Fruit fly (Drosophila melanogaster) whole organism, embryonic: Measurements from ENCODE around the gene CG42535.
A peak's percentile ranks its signal among the peaks of the same experiment; 100 is the strongest.

Experiments
- Asciz ChIP-seq: fragments of 200-800 bp; sonication (Bioruptor generic); optimal IDR thresholded peaks from 2 replicates; lab custom pipeline; 2017; ENCODE audit warnings: missing biosample characterization, mild to moderate bottlenecking, missing genetic modification characterization, missing genetic modification reagents
- Atf6 ChIP-seq: fragments of 200-800 bp; sonication (Bioruptor generic); IDR thresholded peaks from 2 replicates; pipeline ENCODE4 v1.3.6; 2022; ENCODE audit warnings: missing biosample characterization, missing genetic modification characterization
- CG15479 ChIP-seq: fragments of 200-800 bp; sonication (Bioruptor generic); optimal IDR thresholded peaks from 3 replicates; lab custom pipeline; 2019; ENCODE audit warnings: missing biosample characterization, mild to moderate bottlenecking, missing genetic modification characterization, moderate library complexity
- CG1647 ChIP-seq: fragments of 200-800 bp; sonication (Bioruptor generic); optimal IDR thresholded peaks from 3 replicates; lab custom pipeline; 2016; ENCODE audit warnings: missing biosample characterization, missing genetic modification characterization
- CG16813 ChIP-seq: fragments of 200-800 bp; sonication (Bioruptor generic); IDR thresholded peaks from 3 replicates; pipeline ENCODE4 v1.3.6; 2022; ENCODE audit warnings: missing biosample characterization, missing genetic modification characterization; ENCODE audit not compliant: partially characterized antibody
- CG17328 ChIP-seq: fragments of 200-800 bp; sonication (Bioruptor generic); IDR thresholded peaks from 2 replicates; pipeline ENCODE4 v1.3.6; 2022; ENCODE audit warnings: missing biosample characterization, missing genetic modification characterization
- CG17612 ChIP-seq: fragments of 200-800 bp; sonication (Bioruptor generic); IDR thresholded peaks from 2 replicates; pipeline ENCODE4 v1.3.6; 2022; ENCODE audit warnings: missing biosample characterization, missing genetic modification characterization
- CG17829 ChIP-seq: fragments of 200-800 bp; optimal IDR thresholded peaks from 2 replicates; lab custom pipeline; 2019; ENCODE audit warnings: missing biosample characterization, mild to moderate bottlenecking, missing genetic modification characterization, moderate library complexity
- CG18262 ChIP-seq: fragments of 200-800 bp; optimal IDR thresholded peaks from 3 replicates; lab custom pipeline; 2019; ENCODE audit warnings: missing biosample characterization, mild to moderate bottlenecking, missing genetic modification characterization, moderate library complexity
- CG31441 ChIP-seq: fragments of 200-800 bp; sonication (Bioruptor generic); IDR thresholded peaks from 2 replicates; pipeline ENCODE4 v1.3.6; 2022; ENCODE audit warnings: missing biosample characterization, missing genetic modification characterization
- CG32767 ChIP-seq: fragments of 200-800 bp; sonication (Bioruptor generic); IDR thresholded peaks from 2 replicates; pipeline ENCODE4 v1.3.6; 2022; ENCODE audit warnings: missing biosample characterization, missing genetic modification characterization
- CG3281 ChIP-seq: fragments of 200-800 bp; sonication (Bioruptor generic); optimal IDR thresholded peaks from 3 replicates; lab custom pipeline; 2017; ENCODE audit warnings: missing biosample characterization, mild to moderate bottlenecking, missing genetic modification characterization
- CG42726 ChIP-seq: fragments of 200-800 bp; sonication (Bioruptor generic); IDR thresholded peaks from 2 replicates; pipeline ENCODE4 v1.3.6; 2022; ENCODE audit warnings: missing biosample characterization, missing genetic modification characterization; ENCODE audit not compliant: partially characterized antibody
- CG9215 ChIP-seq: fragments of 200-800 bp; sonication (Bioruptor generic); IDR thresholded peaks from 2 replicates; pipeline ENCODE4 v1.3.6; 2022; ENCODE audit warnings: missing biosample characterization, missing genetic modification characterization
- CTCF ChIP-seq: fragments of 200-800 bp; sonication (Bioruptor generic); optimal IDR thresholded peaks from 2 replicates; lab custom pipeline; 2017; ENCODE audit warnings: missing biosample characterization, mild to moderate bottlenecking, missing genetic modification characterization, moderate library complexity
- H2.0 ChIP-seq: fragments of 200-800 bp; sonication (Bioruptor generic); IDR thresholded peaks from 2 replicates; pipeline ENCODE4 v1.3.6; 2022; ENCODE audit warnings: missing biosample characterization, missing genetic modification characterization
- HLHmδ ChIP-seq: fragments of 200-800 bp; sonication (Bioruptor generic); optimal IDR thresholded peaks from 2 replicates; lab custom pipeline; 2018; ENCODE audit warnings: missing biosample characterization, mild to moderate bottlenecking, missing genetic modification characterization, moderate library complexity
- Lpt ChIP-seq: fragments of >200 bp; optimal IDR thresholded peaks from 2 replicates; lab custom pipeline; 2018; ENCODE audit warnings: missing biosample characterization, missing genetic modification characterization
- Meics ChIP-seq: fragments of 200-800 bp; sonication (Bioruptor generic); optimal IDR thresholded peaks from 2 replicates; lab custom pipeline; 2017; ENCODE audit warnings: missing biosample characterization, mild to moderate bottlenecking, missing genetic modification characterization
- NFAT ChIP-seq: fragments of 200-800 bp; sonication (Bioruptor generic); IDR thresholded peaks from 2 replicates; pipeline ENCODE4 v1.3.6; 2022; ENCODE audit warnings: missing biosample characterization, missing genetic modification characterization
- Nf-YA ChIP-seq: fragments of 200-800 bp; sonication (Bioruptor generic); IDR thresholded peaks from 2 replicates; pipeline ENCODE4 v1.3.6; 2022; ENCODE audit warnings: missing biosample characterization, missing genetic modification characterization
- Xbp1 ChIP-seq: fragments of 200-800 bp; sonication (Bioruptor generic); optimal IDR thresholded peaks from 3 replicates; lab custom pipeline; 2016; ENCODE audit warnings: missing biosample characterization, mild to moderate bottlenecking, missing genetic modification characterization
- aop ChIP-seq: fragments of 200-800 bp; sonication (Bioruptor generic); IDR thresholded peaks from 2 replicates; pipeline ENCODE4 v1.3.6; 2022; ENCODE audit warnings: missing biosample characterization, missing genetic modification characterization
- ara ChIP-seq: fragments of 200-800 bp; sonication (Bioruptor generic); IDR thresholded peaks from 2 replicates; pipeline ENCODE4 v1.3.6; 2022; ENCODE audit warnings: missing biosample characterization, missing genetic modification characterization
- bcd ChIP-seq: fragments of 200-800 bp; sonication (Bioruptor generic); optimal IDR thresholded peaks from 2 replicates; lab custom pipeline; 2017; ENCODE audit warnings: missing biosample characterization, mild to moderate bottlenecking, missing genetic modification characterization
- cas ChIP-seq: fragments of 200-800 bp; sonication (Bioruptor generic); IDR thresholded peaks from 2 replicates; pipeline ENCODE4 v1.3.6; 2022; ENCODE audit warnings: missing biosample characterization, missing genetic modification characterization
- chn ChIP-seq: fragments of 200-800 bp; sonication (Bioruptor generic); optimal IDR thresholded peaks from 2 replicates; lab custom pipeline; 2016; ENCODE audit warnings: missing biosample characterization, missing genetic modification characterization
- dm ChIP-seq: fragments of 200-800 bp; sonication (Bioruptor generic); optimal IDR thresholded peaks from 3 replicates; lab custom pipeline; 2016; ENCODE audit warnings: missing biosample characterization, missing genetic modification characterization
- fd102C ChIP-seq: fragments of 200-800 bp; sonication (Bioruptor generic); optimal IDR thresholded peaks from 2 replicates; lab custom pipeline; 2018; ENCODE audit warnings: missing biosample characterization, mild to moderate bottlenecking, missing genetic modification characterization, moderate library complexity
- grn ChIP-seq: fragments of 200-800 bp; sonication (Bioruptor generic); optimal IDR thresholded peaks from 3 replicates; lab custom pipeline; 2017; ENCODE audit warnings: missing biosample characterization, missing genetic modification characterization
- h ChIP-seq: fragments of >200 bp; optimal IDR thresholded peaks from 2 replicates; lab custom pipeline; 2017
- hkb ChIP-seq, 2 experiments: fragments of 200-800 bp in 1 of 2; fragments of >200 bp in 1 of 2; sonication (Bioruptor generic) in 1 of 2; IDR thresholded peaks in 1 of 2; optimal IDR thresholded peaks in 1 of 2; 2 replicates each; pipeline versions ENCODE4 v1.3.6 to Lab custom; 2017 to 2022; ENCODE audit warnings: missing biosample characterization in 1 of 2, missing genetic modification characterization in 1 of 2
- insv ChIP-seq, 2 experiments: fragments of 200-800 bp; sonication (Bioruptor generic); optimal IDR thresholded peaks; 3 replicates each; lab custom pipeline; 2016 to 2018; ENCODE audit warnings: missing biosample characterization in 2 of 2, missing genetic modification characterization in 2 of 2
- lbe ChIP-seq: fragments of 200-800 bp; sonication (Bioruptor generic); optimal IDR thresholded peaks from 2 replicates; lab custom pipeline; 2016; ENCODE audit warnings: missing biosample characterization, mild to moderate bottlenecking, missing genetic modification characterization
- lola ChIP-seq, 3 experiments: fragments of >200 bp in 2 of 3; fragments of 200-800 bp in 1 of 3; sonication (Bioruptor generic) in 1 of 3; optimal IDR thresholded peaks; 2 replicates each; lab custom pipeline; 2017 to 2019; ENCODE audit warnings: missing biosample characterization in 3 of 3, missing genetic modification characterization in 3 of 3, mild to moderate bottlenecking in 1 of 3, moderate library complexity in 1 of 3
- nerfin-1 ChIP-seq: fragments of 200-800 bp; sonication (Bioruptor generic); optimal IDR thresholded peaks from 3 replicates; lab custom pipeline; 2019; ENCODE audit warnings: missing biosample characterization, mild to moderate bottlenecking, missing genetic modification characterization, moderate library complexity
- nom ChIP-seq: fragments of 200-800 bp; sonication (Bioruptor generic); optimal IDR thresholded peaks from 2 replicates; lab custom pipeline; 2017; ENCODE audit warnings: missing biosample characterization, missing genetic modification characterization, mild to moderate bottlenecking, moderate library complexity, missing genetic modification reagents
- odd ChIP-seq: fragments of 200-800 bp; sonication (Bioruptor generic); optimal IDR thresholded peaks from 2 replicates; lab custom pipeline; 2017; ENCODE audit warnings: missing biosample characterization, mild to moderate bottlenecking, missing genetic modification characterization
- pnt ChIP-seq: fragments of 200-800 bp; sonication (Bioruptor generic); optimal IDR thresholded peaks from 3 replicates; lab custom pipeline; 2016; ENCODE audit warnings: missing biosample characterization, missing genetic modification characterization
- sc ChIP-seq, 3 experiments: fragments of >200 bp in 2 of 3; fragments of 200-800 bp in 1 of 3; sonication (Bioruptor generic) in 1 of 3; optimal IDR thresholded peaks; 2 replicates in 2 of 3; 3 replicates in 1 of 3; lab custom pipeline; 2017; ENCODE audit warnings: mild to moderate bottlenecking in 1 of 3, missing biosample characterization in 1 of 3, missing genetic modification characterization in 1 of 3, missing genetic modification reagents in 1 of 3
- schlank ChIP-seq: fragments of 200-800 bp; sonication (Bioruptor generic); optimal IDR thresholded peaks from 2 replicates; lab custom pipeline; 2018; ENCODE audit warnings: missing biosample characterization, mild to moderate bottlenecking, missing genetic modification characterization
- shn ChIP-seq: fragments of 200-800 bp; sonication (Bioruptor generic); optimal IDR thresholded peaks from 3 replicates; lab custom pipeline; 2016; ENCODE audit warnings: missing biosample characterization, missing genetic modification characterization
- so ChIP-seq: fragments of 200-800 bp; sonication (Bioruptor generic); IDR thresholded peaks from 3 replicates; pipeline ENCODE4 v1.3.6; 2022; ENCODE audit warnings: missing biosample characterization, missing genetic modification characterization
- trh ChIP-seq: fragments of 200-800 bp; sonication (Bioruptor generic); optimal IDR thresholded peaks from 2 replicates; lab custom pipeline; 2016; ENCODE audit warnings: missing biosample characterization, missing genetic modification characterization
- ttk ChIP-seq: fragments of 200-800 bp; sonication (Bioruptor generic); IDR thresholded peaks from 2 replicates; pipeline ENCODE4 v2.1.2; 2022; ENCODE audit warnings: missing biosample characterization, missing genetic modification characterization
- unc-4 ChIP-seq: fragments of 200-800 bp; sonication (Bioruptor generic); IDR thresholded peaks from 2 replicates; pipeline ENCODE4 v1.3.6; 2022; ENCODE audit warnings: missing biosample characterization, missing genetic modification characterization; ENCODE audit not compliant: partially characterized antibody
- usp ChIP-seq: fragments of >200 bp; optimal IDR thresholded peaks from 2 replicates; lab custom pipeline; 2017; ENCODE audit warnings: missing biosample characterization, missing genetic modification characterization
- zfh2 ChIP-seq: fragments of 200-800 bp; sonication (Bioruptor generic); optimal IDR thresholded peaks from 2 replicates; lab custom pipeline; 2016; ENCODE audit warnings: missing biosample characterization, missing genetic modification characterization

The CG42535 gene

dm6 chr3L:10660744-10661589 lies 30.2 kb upstream of the CG42535 start, which contains the start of the genes CG32066 and CG8003 (continued):
- peak; percentile 9 for TF ChIP-seq Asciz (GFP tag; lab: Kevin White, UChicago)
- peak; percentile 96 for TF ChIP-seq nerfin-1 (tag; lab: Kevin White, UChicago)
- TF ChIP-seq chn (GFP tag; lab: Kevin White, UChicago), result no peak
- TF ChIP-seq usp (GFP tag; lab: Kevin White, UChicago), result no peak
- TF ChIP-seq CG1647 (GFP tag; lab: Kevin White, UChicago), result peak; percentile 1
- peak; percentile 13 for TF ChIP-seq nom (GFP tag; lab: Kevin White, UChicago)
- no peak for TF ChIP-seq insv (GFP tag; optimal IDR thresholded peaks at IDR 0.05; lab: Kevin White, UChicago)
- peak; percentile 29 for TF ChIP-seq Meics (GFP tag; lab: Kevin White, UChicago)
- TF ChIP-seq aop (GFP tag; lab: Robert Waterston, UW), result no peak
- no peak for TF ChIP-seq Lpt (GFP tag; lab: Kevin White, UChicago)
- peak; percentile 77 for TF ChIP-seq NFAT (GFP tag; lab: Robert Waterston, UW)
- no peak for TF ChIP-seq hkb (optimal IDR thresholded peaks at IDR 0.05; lab: Kevin White, UChicago)
- 0 out of 2 replicates have a peak, but pooled peaks have one; percentile 35 for TF ChIP-seq hkb (GFP tag; IDR thresholded peaks at IDR 0.05; lab: Robert Waterston, UW)
- TF ChIP-seq CG17612 (GFP tag; lab: Robert Waterston, UW), result no peak
- TF ChIP-seq CG9215 (GFP tag; lab: Robert Waterston, UW), result no peak
- TF ChIP-seq shn, result no peak
- TF ChIP-seq so (GFP tag; lab: Robert Waterston, UW), result 0 out of 3 replicates have a peak, but pooled peaks have one; percentile 33
- TF ChIP-seq HLHmδ, result peak; percentile 76
- TF ChIP-seq CG17829 (tag; lab: Kevin White, UChicago), result peak; percentile 64
- TF ChIP-seq zfh2 (GFP tag; lab: Kevin White, UChicago), result peak; percentile 27
- TF ChIP-seq cas (GFP tag; lab: Robert Waterston, UW), result 0 out of 2 replicates have a peak, but pooled peaks have one; percentile 16
- TF ChIP-seq CTCF (GFP tag; lab: Kevin White, UChicago), result no peak
- TF ChIP-seq ara (GFP tag; lab: Robert Waterston, UW), result no peak
- TF ChIP-seq CG42726, result peak; percentile 81
- TF ChIP-seq Nf-YA (GFP tag; lab: Robert Waterston, UW), result no peak
- TF ChIP-seq CG15479 (GFP tag; lab: Kevin White, UChicago), result no peak
- TF ChIP-seq CG32767, result peak; percentile 18; the same call in 1 of the 2 replicates
- no peak for TF ChIP-seq ttk (GFP tag; lab: Robert Waterston, UW)
- TF ChIP-seq CG17328, result 0 out of 2 replicates have a peak, but pooled peaks have one; percentile 17
- no peak for TF ChIP-seq sc (optimal IDR thresholded peaks at IDR 0.05; lab: Kevin White, UChicago)
- no peak for TF ChIP-seq sc (GFP tag; optimal IDR thresholded peaks at IDR 0.05; lab: Kevin White, UChicago)
- no peak for TF ChIP-seq trh (GFP tag; lab: Kevin White, UChicago)
- TF ChIP-seq CG18262 (tag; lab: Kevin White, UChicago), result peak; percentile 55
- TF ChIP-seq lola (GFP tag; optimal IDR thresholded peaks at IDR 0.05; lab: Kevin White, UChicago), result peak in 1 of 3 experiments; percentile 58
- peak; percentile 29 for TF ChIP-seq Xbp1
- TF ChIP-seq bcd (GFP tag; lab: Kevin White, UChicago), result no peak
- peak; percentile 16 for TF ChIP-seq lbe
- TF ChIP-seq H2.0 (GFP tag; lab: Robert Waterston, UW), result no peak; the same call in 1 of the 2 replicates
- peak; percentile 43 for TF ChIP-seq CG3281 (GFP tag; lab: Kevin White, UChicago)
- TF ChIP-seq grn (GFP tag; lab: Kevin White, UChicago), result peak; percentile 53
- no peak for TF ChIP-seq schlank
- no peak for TF ChIP-seq odd (GFP tag; lab: Kevin White, UChicago)
- TF ChIP-seq dm (GFP tag; lab: Kevin White, UChicago), result peak; percentile 3
- TF ChIP-seq unc-4 (GFP tag; lab: Robert Waterston, UW), result peak; percentile 83
- peak; percentile 27; the same call in 1 of the 2 replicates for TF ChIP-seq CG31441 (GFP tag; lab: Robert Waterston, UW)
- TF ChIP-seq h (lab: Kevin White, UChicago), result no peak
- no peak for TF ChIP-seq pnt
- TF ChIP-seq fd102C (GFP tag; lab: Kevin White, UChicago), result peak; percentile 0
- TF ChIP-seq Atf6 (GFP tag; lab: Robert Waterston, UW), result peak; percentile 40; the same call in 1 of the 2 replicates
- TF ChIP-seq CG16813 (GFP tag; lab: Robert Waterston, UW), result peak; percentile 94
